Worm (Caenorhabditis elegans) whole organism, L1 larva: ENCODE data around the gene Y57G7A.3.

Experiments
- aha-1 ChIP-seq: fragments of 150-350 bp; optimal IDR thresholded peaks from 2 replicates; lab custom pipeline; 2014; ENCODE audit warnings: missing biosample characterization, missing genetic modification characterization
- ceh-82 ChIP-seq, 3 experiments: fragments of 150-350 bp in 1 of 3; sonication (generic microtip) in 2 of 3; optimal IDR thresholded peaks; 2 replicates each; lab custom pipeline; 2014 to 2017; ENCODE audit warnings: missing biosample characterization in 3 of 3, missing genetic modification characterization in 3 of 3
- ces-1 ChIP-seq: fragments of 150-350 bp; optimal IDR thresholded peaks from 2 replicates; lab custom pipeline; 2014; ENCODE audit warnings: missing biosample characterization, missing genetic modification reagents, missing genetic modification characterization
- elt-3 ChIP-seq, 6 experiments: fragments of 150-350 bp in 1 of 6; sonication (generic microtip); optimal IDR thresholded peaks; 2 replicates each; lab custom pipeline; 2017 to 2018; ENCODE audit warnings: missing biosample characterization in 6 of 6, missing genetic modification characterization in 6 of 6, inconsistent platforms in 1 of 6
- lin-13 ChIP-seq: fragments of 150-350 bp; optimal IDR thresholded peaks from 2 replicates; lab custom pipeline; 2014; ENCODE audit warnings: missing biosample characterization, missing genetic modification reagents, missing genetic modification characterization
- lin-14 ChIP-seq: fragments of 200-800 bp; sonication (Bioruptor generic); optimal IDR thresholded peaks from 2 replicates; lab custom pipeline; 2018; ENCODE audit warnings: mild to moderate bottlenecking, missing genetic modification characterization, moderate library complexity, missing compliant biosample characterization
- mep-1 ChIP-seq: fragments of 150-350 bp; optimal IDR thresholded peaks from 2 replicates; lab custom pipeline; 2014; ENCODE audit warnings: missing biosample characterization, missing genetic modification characterization
- nhr-19 ChIP-seq: fragments of 200-800 bp; sonication (Bioruptor generic); conservative IDR thresholded peaks from 2 replicates; pipeline ENCODE4 v1.3.6; 2022; ENCODE audit warnings: missing genetic modification characterization, missing compliant biosample characterization
- nhr-28 ChIP-seq: fragments of 150-350 bp; optimal IDR thresholded peaks from 2 replicates; lab custom pipeline; 2014; ENCODE audit warnings: missing biosample characterization, missing genetic modification characterization
- pag-3 ChIP-seq: sonication (generic microtip); optimal IDR thresholded peaks from 2 replicates; lab custom pipeline; 2017; ENCODE audit warnings: missing genetic modification characterization, mild to moderate bottlenecking, missing compliant biosample characterization, antibody characterized with exemption, borderline replicate concordance; ENCODE audit not compliant: insufficient read depth
- skn-1 ChIP-seq: fragments of 150-350 bp; optimal IDR thresholded peaks from 2 replicates; lab custom pipeline; 2014; ENCODE audit warnings: missing biosample characterization, missing genetic modification characterization
- unc-130 ChIP-seq: fragments of 150-350 bp; optimal IDR thresholded peaks from 2 replicates; lab custom pipeline; 2017; ENCODE audit warnings: missing biosample characterization, missing genetic modification characterization, inconsistent platforms
- unc-62 ChIP-seq: fragments of 150-350 bp; optimal IDR thresholded peaks from 2 replicates; lab custom pipeline; 2014; ENCODE audit warnings: missing biosample characterization, missing genetic modification reagents, missing genetic modification characterization
- unc-86 ChIP-seq: sonication (generic microtip); optimal IDR thresholded peaks from 2 replicates; lab custom pipeline; 2016; ENCODE audit warnings: missing genetic modification characterization, missing compliant biosample characterization

DNA sequence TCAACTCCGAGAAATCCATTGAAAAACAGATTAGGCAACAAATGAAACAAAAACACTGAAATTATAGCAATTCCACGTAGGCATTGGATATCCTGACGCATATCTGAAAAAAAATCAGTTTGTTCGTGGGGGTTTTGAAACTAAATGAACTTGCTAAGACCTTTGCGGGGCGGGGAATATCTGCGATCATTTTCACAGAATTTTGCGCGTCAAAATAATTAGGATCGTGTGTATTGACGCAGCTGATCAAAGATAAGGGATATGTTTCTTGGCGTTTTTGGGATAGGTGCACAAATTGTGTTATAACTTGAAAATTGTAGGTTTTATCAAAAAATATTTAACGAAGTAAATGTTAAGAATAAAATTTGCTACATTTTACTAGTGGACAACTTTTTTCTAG lies 18.8 kb upstream of the Y57G7A.3 start, which contains the start of gene oac-30:
- no peak for TF ChIP-seq nhr-19 (GFP tag; lab: Robert Waterston, UW)
- TF ChIP-seq skn-1 (tag; lab: Kevin White, UChicago), result no peak
- no peak for TF ChIP-seq unc-130
- TF ChIP-seq aha-1 (tag; lab: Kevin White, UChicago), result no peak
- TF ChIP-seq nhr-28, result no peak
- TF ChIP-seq pag-3, result no peak
- TF ChIP-seq lin-14, result no peak
- TF ChIP-seq ces-1, result no peak
- no peak for TF ChIP-seq lin-13 (GFP tag; lab: Kevin White, UChicago)
- no peak for TF ChIP-seq elt-3 (tag; optimal IDR thresholded peaks at IDR 0.05; lab: Kevin White, UChicago)
- TF ChIP-seq ceh-82 (tag; optimal IDR thresholded peaks at IDR 0.05; lab: Kevin White, UChicago), result no peak
- TF ChIP-seq mep-1, result no peak
- TF ChIP-seq unc-86 (tag; lab: Kevin White, UChicago), result no peak
- TF ChIP-seq unc-62 (GFP tag; lab: Kevin White, UChicago), result no peak
